Worm (Caenorhabditis elegans) whole organism, L4/young adult: Measurements from ENCODE around the gene nspc-18.
A peak's percentile ranks its signal among the peaks of the same experiment; 100 is the strongest.

Experiments used
- W03F9.2 ChIP-seq: fragments of 150-350 bp; optimal IDR thresholded peaks from 2 replicates; lab custom pipeline; 2014; ENCODE audit warnings: missing biosample characterization, missing genetic modification characterization
- dao-5 ChIP-seq: sonication (generic microtip); optimal IDR thresholded peaks from 2 replicates; lab custom pipeline; 2016; ENCODE audit warnings: missing genotype, missing genetic modification characterization, moderate library complexity, missing compliant biosample characterization
- him-1 ChIP-seq: sonication (generic microtip); optimal IDR thresholded peaks from 2 replicates; lab custom pipeline; 2016; ENCODE audit warnings: missing genotype, missing genetic modification reagents, missing genetic modification characterization, missing compliant biosample characterization

The nspc-18 gene

ce11 chrX:14503800-14504550 is 23.5 kb downstream of the nspc-18 start, which contains the start of gene M163.1:
Gene M163.1, minus strand, starts transcription at chrX:14503824.
- TF ChIP-seq dao-5 (tag; lab: Kevin White, UChicago) (no peak), W03F9.2 (tag; lab: Kevin White, UChicago) (no peak), him-1 (tag; lab: Kevin White, UChicago) (no peak)

ce11 chrX:14503282-14503681 is 24.2 kb downstream of the nspc-18 start:
- TF ChIP-seq W03F9.2 (tag; lab: Kevin White, UChicago) (no peak), him-1 (tag; lab: Kevin White, UChicago) (no peak), dao-5 (tag; lab: Kevin White, UChicago) (no peak)

- TF ChIP-seq him-1 (tag; lab: Kevin White, UChicago) (no peak), dao-5 (tag; lab: Kevin White, UChicago) (no peak), W03F9.2 (tag; lab: Kevin White, UChicago) (peak; percentile 50)
Observed at ce11 chrX:14502116-14502587, 25.3 kb downstream of the nspc-18 start.

ce11 chrX:14500422-14501058 is 26.9 kb downstream of the nspc-18 start:
- TF ChIP-seq W03F9.2 (tag; lab: Kevin White, UChicago) (no peak), him-1 (tag; lab: Kevin White, UChicago) (no peak), dao-5 (tag; lab: Kevin White, UChicago) (no peak)

ce11 chrX:14499830-14500409 is 27.5 kb downstream of the nspc-18 start:
- no peak for TF ChIP-seq him-1 (tag; lab: Kevin White, UChicago)
- TF ChIP-seq W03F9.2 (tag; lab: Kevin White, UChicago), result no peak
- TF ChIP-seq dao-5 (tag; lab: Kevin White, UChicago), result no peak

- TF ChIP-seq him-1 (tag; lab: Kevin White, UChicago) (no peak), dao-5 (tag; lab: Kevin White, UChicago) (no peak), W03F9.2 (tag; lab: Kevin White, UChicago) (no peak)
Observed at ce11 chrX:14496545-14496944, 30.9 kb downstream of the nspc-18 start.

ce11 chrX:14495785-14496184 is 31.7 kb downstream of the nspc-18 start, which contains the start of gene ztf-14:
Gene ztf-14, plus strand, starts transcription at chrX:14496085.
- no peak for TF ChIP-seq W03F9.2 (tag; lab: Kevin White, UChicago)
- TF ChIP-seq dao-5 (tag; lab: Kevin White, UChicago), result no peak
- no peak for TF ChIP-seq him-1 (tag; lab: Kevin White, UChicago)

ce11 chrX:14495075-14495474 is 32.4 kb downstream of the nspc-18 start:
- TF ChIP-seq W03F9.2 (tag; lab: Kevin White, UChicago) (no peak), dao-5 (tag; lab: Kevin White, UChicago) (no peak), him-1 (tag; lab: Kevin White, UChicago) (no peak)

- TF ChIP-seq W03F9.2 (tag; lab: Kevin White, UChicago) (no peak), him-1 (tag; lab: Kevin White, UChicago) (no peak), dao-5 (tag; lab: Kevin White, UChicago) (no peak)
Observed at ce11 chrX:14492441-14492840, 35.0 kb downstream of the nspc-18 start.

- TF ChIP-seq W03F9.2 (tag; lab: Kevin White, UChicago) (no peak), him-1 (tag; lab: Kevin White, UChicago) (no peak), dao-5 (tag; lab: Kevin White, UChicago) (no peak)
Observed at ce11 chrX:14491103-14491502, 36.4 kb downstream of the nspc-18 start.

- no peak for TF ChIP-seq him-1 (tag; lab: Kevin White, UChicago)
- no peak for TF ChIP-seq dao-5 (tag; lab: Kevin White, UChicago)
- no peak for TF ChIP-seq W03F9.2 (tag; lab: Kevin White, UChicago)
Observed at ce11 chrX:14490486-14490885, 37.0 kb downstream of the nspc-18 start.

ce11 chrX:14489945-14490344 is 37.5 kb downstream of the nspc-18 start, which contains the start of gene his-24:
Gene his-24, plus strand, starts transcription at chrX:14490094.
- TF ChIP-seq him-1 (tag; lab: Kevin White, UChicago) (no peak), W03F9.2 (tag; lab: Kevin White, UChicago) (no peak), dao-5 (tag; lab: Kevin White, UChicago) (no peak)

ce11 chrX:14487832-14488231 is 39.6 kb downstream of the nspc-18 start:
- TF ChIP-seq him-1 (tag; lab: Kevin White, UChicago), result no peak
- no peak for TF ChIP-seq dao-5 (tag; lab: Kevin White, UChicago)
- TF ChIP-seq W03F9.2 (tag; lab: Kevin White, UChicago), result no peak
